Fruit fly (Drosophila melanogaster) whole organism, embryonic: ENCODE measurements around the gene Dus1.

Source experiments
- Abd-B ChIP-seq: fragments of 200-800 bp; sonication (Bioruptor generic); optimal IDR thresholded peaks from 2 replicates; lab custom pipeline; 2018; ENCODE audit warnings: missing biosample characterization, mild to moderate bottlenecking, missing genetic modification characterization, moderate library complexity
- Adf1 ChIP-seq: fragments of 200-800 bp; sonication (Bioruptor generic); IDR thresholded peaks from 2 replicates; pipeline ENCODE4 v1.3.6; 2022; ENCODE audit warnings: missing biosample characterization, missing genetic modification characterization
- BtbVII ChIP-seq: fragments of 200-800 bp; sonication (Bioruptor generic); optimal IDR thresholded peaks from 3 replicates; lab custom pipeline; 2017; ENCODE audit warnings: missing biosample characterization, mild to moderate bottlenecking, missing genetic modification characterization
- CG10209 ChIP-seq: fragments of 200-800 bp; sonication (Bioruptor generic); optimal IDR thresholded peaks from 3 replicates; lab custom pipeline; 2017; ENCODE audit warnings: missing biosample characterization, mild to moderate bottlenecking, missing genetic modification characterization, missing genetic modification reagents
- CG10462 ChIP-seq: fragments of 200-800 bp; sonication (Bioruptor generic); optimal IDR thresholded peaks from 2 replicates; lab custom pipeline; 2016; ENCODE audit warnings: missing biosample characterization, missing genetic modification characterization
- CG10654 ChIP-seq: fragments of 200-800 bp; sonication (Bioruptor generic); optimal IDR thresholded peaks from 2 replicates; lab custom pipeline; 2016; ENCODE audit warnings: missing biosample characterization, missing genetic modification characterization
- CG11723 ChIP-seq: fragments of 200-800 bp; sonication (Bioruptor generic); optimal IDR thresholded peaks from 2 replicates; lab custom pipeline; 2017; ENCODE audit warnings: missing biosample characterization, mild to moderate bottlenecking, missing genetic modification characterization
- CG12104 ChIP-seq: fragments of 200-800 bp; sonication (Bioruptor generic); optimal IDR thresholded peaks from 3 replicates; lab custom pipeline; 2016; ENCODE audit warnings: missing biosample characterization, missing genetic modification characterization
- CG13287 ChIP-seq: fragments of 200-800 bp; sonication (Bioruptor generic); IDR thresholded peaks from 2 replicates; pipeline ENCODE4 v1.3.6; 2022; ENCODE audit warnings: missing biosample characterization, missing genetic modification characterization; ENCODE audit not compliant: partially characterized antibody
- CG14014 ChIP-seq: fragments of 200-800 bp; sonication (Bioruptor generic); IDR thresholded peaks from 2 replicates; pipeline ENCODE4 v1.3.6; 2022; ENCODE audit warnings: missing biosample characterization, missing genetic modification characterization
- CG14050 ChIP-seq: fragments of 200-800 bp; sonication (Bioruptor generic); IDR thresholded peaks from 3 replicates; pipeline ENCODE4 v1.3.6; 2022; ENCODE audit warnings: missing biosample characterization, missing genetic modification characterization
- CG15073 ChIP-seq: fragments of 200-800 bp; sonication (Bioruptor generic); optimal IDR thresholded peaks from 2 replicates; lab custom pipeline; 2016; ENCODE audit warnings: missing biosample characterization, missing genetic modification characterization
- CG1603 ChIP-seq: fragments of 200-800 bp; sonication (Bioruptor generic); optimal IDR thresholded peaks from 2 replicates; lab custom pipeline; 2019; ENCODE audit warnings: missing biosample characterization, mild to moderate bottlenecking, missing genetic modification characterization, moderate library complexity
- CG16863 ChIP-seq: fragments of 200-800 bp; sonication (Bioruptor generic); optimal IDR thresholded peaks from 3 replicates; lab custom pipeline; 2016; ENCODE audit warnings: missing biosample characterization, missing genetic modification characterization
- CG17359 ChIP-seq: fragments of 200-800 bp; sonication (Bioruptor generic); optimal IDR thresholded peaks from 3 replicates; lab custom pipeline; 2018; ENCODE audit warnings: missing biosample characterization, mild to moderate bottlenecking, missing genetic modification characterization, moderate library complexity
- CG18262 ChIP-seq: fragments of 200-800 bp; optimal IDR thresholded peaks from 3 replicates; lab custom pipeline; 2019; ENCODE audit warnings: missing biosample characterization, mild to moderate bottlenecking, missing genetic modification characterization, moderate library complexity
- CG3281 ChIP-seq: fragments of 200-800 bp; sonication (Bioruptor generic); optimal IDR thresholded peaks from 3 replicates; lab custom pipeline; 2017; ENCODE audit warnings: missing biosample characterization, mild to moderate bottlenecking, missing genetic modification characterization
- CG4404 ChIP-seq: fragments of 200-800 bp; sonication (Bioruptor generic); IDR thresholded peaks from 2 replicates; pipeline ENCODE4 v1.3.6; 2022; ENCODE audit warnings: missing biosample characterization, missing genetic modification characterization
- CG5180 ChIP-seq: fragments of 200-800 bp; sonication (Bioruptor generic); optimal IDR thresholded peaks from 3 replicates; lab custom pipeline; 2017; ENCODE audit warnings: missing biosample characterization, missing genetic modification characterization, mild to moderate bottlenecking, moderate library complexity, missing genetic modification reagents
- CG7271 ChIP-seq: fragments of 200-800 bp; sonication (Bioruptor generic); optimal IDR thresholded peaks from 2 replicates; lab custom pipeline; 2018; ENCODE audit warnings: missing biosample characterization, mild to moderate bottlenecking, missing genetic modification characterization, moderate library complexity
- CG9437 ChIP-seq: fragments of 200-800 bp; sonication (Bioruptor generic); optimal IDR thresholded peaks from 2 replicates; lab custom pipeline; 2018; ENCODE audit warnings: missing biosample characterization, mild to moderate bottlenecking, missing genetic modification characterization
- CHES-1-like ChIP-seq: fragments of 200-800 bp; sonication (Bioruptor generic); optimal IDR thresholded peaks from 2 replicates; lab custom pipeline; 2016; ENCODE audit warnings: missing biosample characterization, missing genetic modification characterization
- Chrac-16 ChIP-seq: fragments of 200-800 bp; sonication (Bioruptor generic); optimal IDR thresholded peaks from 3 replicates; lab custom pipeline; 2016; ENCODE audit warnings: missing biosample characterization, missing genetic modification characterization
- CrebB ChIP-seq: fragments of 200-800 bp; sonication (Bioruptor generic); optimal IDR thresholded peaks from 3 replicates; lab custom pipeline; 2018; ENCODE audit warnings: missing biosample characterization, mild to moderate bottlenecking, missing genetic modification characterization
- Dip3 ChIP-seq: fragments of 200-800 bp; sonication (Bioruptor generic); optimal IDR thresholded peaks from 3 replicates; lab custom pipeline; 2016; ENCODE audit warnings: missing biosample characterization, missing genetic modification characterization
- Dp ChIP-seq: fragments of 200-800 bp; sonication (Bioruptor generic); optimal IDR thresholded peaks from 2 replicates; lab custom pipeline; 2018; ENCODE audit warnings: missing biosample characterization, mild to moderate bottlenecking, missing genetic modification characterization, moderate library complexity
- ERR ChIP-seq: fragments of 200-800 bp; sonication (Bioruptor generic); optimal IDR thresholded peaks from 2 replicates; lab custom pipeline; 2016; ENCODE audit warnings: missing biosample characterization, missing genetic modification characterization
- Gsc ChIP-seq: fragments of 200-800 bp; sonication (Bioruptor generic); IDR thresholded peaks from 2 replicates; pipeline ENCODE4 v1.3.6; 2022; ENCODE audit warnings: missing biosample characterization, missing genetic modification characterization
- Gug ChIP-seq: fragments of 200-800 bp; sonication (Bioruptor generic); IDR thresholded peaks from 4 replicates; pipeline ENCODE4 v1.3.6; 2022; ENCODE audit warnings: missing biosample characterization, missing genetic modification characterization
- Hr78 ChIP-seq, 2 experiments: fragments of 200-800 bp in 1 of 2; fragments of >200 bp in 1 of 2; sonication (Bioruptor generic) in 1 of 2; optimal IDR thresholded peaks; 2 replicates each; lab custom pipeline; 2017 to 2019; ENCODE audit warnings: missing biosample characterization in 2 of 2, missing genetic modification characterization in 2 of 2, mild to moderate bottlenecking in 1 of 2, moderate library complexity in 1 of 2
- Med ChIP-seq: fragments of 200-800 bp; sonication (Bioruptor generic); peaks from one replicate; lab custom pipeline; 2016; ENCODE audit warnings: missing biosample characterization, missing genetic modification characterization, mild to moderate bottlenecking, inconsistent platforms, moderate library complexity
- Meics ChIP-seq: fragments of 200-800 bp; sonication (Bioruptor generic); optimal IDR thresholded peaks from 2 replicates; lab custom pipeline; 2017; ENCODE audit warnings: missing biosample characterization, mild to moderate bottlenecking, missing genetic modification characterization
- NC2α ChIP-seq: fragments of 200-800 bp; sonication (Bioruptor generic); optimal IDR thresholded peaks from 2 replicates; lab custom pipeline; 2016; ENCODE audit warnings: missing biosample characterization, missing genetic modification characterization
- Vsx1 ChIP-seq: fragments of 200-800 bp; sonication (Bioruptor generic); optimal IDR thresholded peaks from 2 replicates; lab custom pipeline; 2017; ENCODE audit warnings: missing biosample characterization, mild to moderate bottlenecking, missing genetic modification characterization, missing genetic modification reagents
- ato ChIP-seq: fragments of 200-800 bp; sonication (Bioruptor generic); IDR thresholded peaks from 2 replicates; pipeline ENCODE4 v1.3.6; 2022; ENCODE audit warnings: missing biosample characterization, missing genetic modification characterization; ENCODE audit not compliant: partially characterized antibody
- caup ChIP-seq: fragments of 200-800 bp; sonication (Bioruptor generic); optimal IDR thresholded peaks from 3 replicates; lab custom pipeline; 2017; ENCODE audit warnings: missing biosample characterization, mild to moderate bottlenecking, missing genetic modification characterization, moderate library complexity; ENCODE audit not compliant: severe bottlenecking
- ems ChIP-seq: fragments of 200-800 bp; sonication (Bioruptor generic); optimal IDR thresholded peaks from 3 replicates; lab custom pipeline; 2016; ENCODE audit warnings: missing biosample characterization, missing genetic modification characterization
- en ChIP-seq: fragments of 200-800 bp; sonication (Bioruptor generic); optimal IDR thresholded peaks from 2 replicates; lab custom pipeline; 2016; ENCODE audit warnings: missing biosample characterization, missing genetic modification characterization
- gt ChIP-seq: fragments of 200-800 bp; sonication (Bioruptor generic); IDR thresholded peaks from 2 replicates; pipeline ENCODE4 v1.3.6; 2022; ENCODE audit warnings: missing biosample characterization, missing genetic modification characterization
- hkb ChIP-seq, 2 experiments: fragments of 200-800 bp in 1 of 2; fragments of >200 bp in 1 of 2; sonication (Bioruptor generic) in 1 of 2; IDR thresholded peaks in 1 of 2; optimal IDR thresholded peaks in 1 of 2; 2 replicates each; pipeline versions ENCODE4 v1.3.6 to Lab custom; 2017 to 2022; ENCODE audit warnings: missing biosample characterization in 1 of 2, missing genetic modification characterization in 1 of 2
- knrl ChIP-seq: fragments of 200-800 bp; sonication (Bioruptor generic); IDR thresholded peaks from 3 replicates; pipeline ENCODE4 v1.3.6; 2022; ENCODE audit warnings: missing biosample characterization, missing genetic modification characterization; ENCODE audit not compliant: partially characterized antibody
- lmd ChIP-seq: fragments of 200-800 bp; sonication (Bioruptor generic); IDR thresholded peaks from 2 replicates; pipeline ENCODE4 v1.3.6; 2022; ENCODE audit warnings: missing biosample characterization, missing genetic modification characterization
- pros ChIP-seq: fragments of 200-800 bp; sonication (Bioruptor generic); optimal IDR thresholded peaks from 3 replicates; lab custom pipeline; 2019; ENCODE audit warnings: missing biosample characterization, mild to moderate bottlenecking, missing genetic modification characterization, moderate library complexity
- repo ChIP-seq: fragments of 200-800 bp; sonication (Bioruptor generic); optimal IDR thresholded peaks from 2 replicates; lab custom pipeline; 2016; ENCODE audit warnings: missing biosample characterization, missing genetic modification characterization
- sd ChIP-seq: fragments of 200-800 bp; sonication (Bioruptor generic); optimal IDR thresholded peaks from 3 replicates; lab custom pipeline; 2018; ENCODE audit warnings: missing biosample characterization, mild to moderate bottlenecking, missing genetic modification characterization, moderate library complexity
- stc ChIP-seq: fragments of 200-800 bp; sonication (Bioruptor generic); IDR thresholded peaks from 2 replicates; pipeline ENCODE4 v1.3.6; 2022; ENCODE audit warnings: missing biosample characterization, missing genetic modification characterization
- sug ChIP-seq: fragments of 200-800 bp; optimal IDR thresholded peaks from 2 replicates; lab custom pipeline; 2019; ENCODE audit warnings: missing biosample characterization, mild to moderate bottlenecking, missing genetic modification characterization, moderate library complexity
- tgo ChIP-seq: fragments of 200-800 bp; sonication (Bioruptor generic); IDR thresholded peaks from 3 replicates; pipeline ENCODE4 v1.3.6; 2022; ENCODE audit warnings: missing biosample characterization, missing genetic modification characterization

Gene Dus1

DNA sequence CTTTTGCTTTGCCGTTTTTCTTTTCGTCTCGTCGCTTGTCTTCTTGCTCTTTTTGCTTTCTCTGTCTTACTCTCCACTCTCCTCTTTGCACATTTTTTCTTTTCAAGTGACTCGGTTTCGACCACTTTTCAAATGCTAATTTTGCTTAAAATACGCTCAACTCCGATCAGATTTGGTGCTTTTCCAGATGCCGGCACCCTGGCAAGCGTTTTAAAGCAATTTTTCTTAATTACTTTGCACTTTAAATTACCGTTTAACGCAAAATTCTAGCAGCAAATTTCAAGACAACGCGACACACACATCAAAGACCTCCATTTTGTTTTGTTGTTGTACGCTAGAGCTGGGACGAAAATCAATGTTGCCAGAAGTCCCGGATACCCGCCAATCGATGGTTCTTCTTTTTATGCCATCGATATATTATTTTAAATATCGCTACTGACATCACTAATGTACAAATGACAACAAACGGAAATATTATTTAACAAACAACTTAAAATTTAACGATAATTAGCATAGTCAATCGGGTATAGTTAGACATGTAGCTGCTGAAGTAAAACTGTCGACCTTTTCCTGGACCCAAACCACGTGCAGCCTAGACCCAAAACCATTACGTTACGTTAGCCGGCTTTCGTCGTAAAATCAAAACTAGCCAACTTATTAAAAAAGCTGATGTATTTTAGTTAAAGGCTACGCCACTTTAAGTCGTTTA is 20.9 kb downstream of the Dus1 start, which contains the start of gene kis (continued):
- TF ChIP-seq CG7271 (peak; percentile 20), caup (peak; percentile 49), repo (GFP tag; lab: Kevin White, UChicago) (peak; percentile 12), BtbVII (GFP tag; lab: Kevin White, UChicago) (no peak), ato (GFP tag; lab: Robert Waterston, UW) (peak; percentile 91), CG13287 (GFP tag; lab: Robert Waterston, UW) (peak; percentile 98), CG17359 (tag; lab: Kevin White, UChicago) (peak; percentile 45), CrebB (tag; lab: Kevin White, UChicago) (peak; percentile 43), Chrac-16 (GFP tag; lab: Kevin White, UChicago) (peak; percentile 3), ems (GFP tag; lab: Kevin White, UChicago) (no peak), CG15073 (no peak), Abd-B (GFP tag; lab: Kevin White, UChicago) (peak; percentile 57), CG4404 (GFP tag; lab: Robert Waterston, UW) (no peak), sug (tag; lab: Kevin White, UChicago) (peak; percentile 64), CG10654 (peak; percentile 14), CG10209 (GFP tag; lab: Kevin White, UChicago) (peak; percentile 29), Hr78 (GFP tag; optimal IDR thresholded peaks at IDR 0.05; lab: Kevin White, UChicago) (peak in 1 of 2 experiments; percentile 59), knrl (peak; percentile 98), stc (GFP tag; lab: Robert Waterston, UW) (no peak), Gsc (GFP tag; lab: Robert Waterston, UW) (no peak), Dip3 (GFP tag; lab: Kevin White, UChicago) (peak; percentile 31), CG5180 (GFP tag; lab: Kevin White, UChicago) (no peak), lmd (no peak), sd (tag; lab: Kevin White, UChicago) (peak; percentile 70), Adf1 (GFP tag; lab: Robert Waterston, UW) (peak; percentile 41), tgo (GFP tag; lab: Robert Waterston, UW) (no peak), CG12104 (no peak), Meics (GFP tag; lab: Kevin White, UChicago) (peak; percentile 30), Med (peak; percentile 91), ERR (GFP tag; lab: Kevin White, UChicago) (peak; percentile 50), CG18262 (tag; lab: Kevin White, UChicago) (peak; percentile 25), pros (GFP tag; lab: Kevin White, UChicago) (peak; percentile 95), CG11723 (GFP tag; lab: Kevin White, UChicago) (no peak), CG16863 (no peak), en (GFP tag; lab: Kevin White, UChicago) (no peak), Gug (no peak; the same call in 3 of the 4 replicates), CG10462 (no peak), hkb (optimal IDR thresholded peaks at IDR 0.05; lab: Kevin White, UChicago) (peak; percentile 43), hkb (GFP tag; IDR thresholded peaks at IDR 0.05; lab: Robert Waterston, UW) (0 out of 2 replicates have a peak, but pooled peaks have one; percentile 33), Vsx1 (GFP tag; lab: Kevin White, UChicago) (no peak), NC2α (peak; percentile 0), Dp (GFP tag; lab: Kevin White, UChicago) (peak; percentile 56), CG1603 (tag; lab: Kevin White, UChicago) (peak; percentile 76), gt (GFP tag; lab: Robert Waterston, UW) (no peak), CG14014 (GFP tag; lab: Robert Waterston, UW) (no peak), CG14050 (GFP tag; lab: Robert Waterston, UW) (no peak), CG3281 (GFP tag; lab: Kevin White, UChicago) (peak; percentile 9), CHES-1-like (GFP tag; lab: Kevin White, UChicago) (peak; percentile 76), CG9437 (peak; percentile 100)
